Worm (Caenorhabditis elegans) whole organism, L1 larva: ENCODE data around the gene moc-6.

ENCODE experiments used
- C16A3.4 ChIP-seq: fragments of 150-350 bp; optimal IDR thresholded peaks from 2 replicates; lab custom pipeline; 2014; ENCODE audit warnings: missing biosample characterization, missing genetic modification characterization
- C34B4.2 ChIP-seq: sonication (generic microtip); optimal IDR thresholded peaks from 2 replicates; lab custom pipeline; 2017; ENCODE audit warnings: mild to moderate bottlenecking, missing genetic modification characterization, missing compliant biosample characterization
- aly-2 ChIP-seq: fragments of 150-350 bp; optimal IDR thresholded peaks from 2 replicates; lab custom pipeline; 2014; ENCODE audit warnings: missing biosample characterization, missing genetic modification characterization
- blmp-1 ChIP-seq: fragments of 150-350 bp; optimal IDR thresholded peaks from 2 replicates; lab custom pipeline; 2014; ENCODE audit warnings: missing biosample characterization, missing genetic modification characterization
- ceh-8 ChIP-seq: fragments of 200-800 bp; sonication (Bioruptor generic); optimal IDR thresholded peaks from 2 replicates; lab custom pipeline; 2018; ENCODE audit warnings: mild to moderate bottlenecking, missing genetic modification characterization, moderate library complexity, missing compliant biosample characterization
- ceh-82 ChIP-seq, 3 experiments: fragments of 150-350 bp in 1 of 3; sonication (generic microtip) in 2 of 3; optimal IDR thresholded peaks; 2 replicates each; lab custom pipeline; 2014 to 2017; ENCODE audit warnings: missing biosample characterization in 3 of 3, missing genetic modification characterization in 3 of 3
- ces-1 ChIP-seq: fragments of 150-350 bp; optimal IDR thresholded peaks from 2 replicates; lab custom pipeline; 2014; ENCODE audit warnings: missing biosample characterization, missing genetic modification reagents, missing genetic modification characterization
- dpl-1 ChIP-seq, 3 experiments: fragments of 150-350 bp in 2 of 3; sonication (generic microtip) in 1 of 3; optimal IDR thresholded peaks; 2 replicates each; lab custom pipeline; 2014 to 2017; ENCODE audit warnings: missing biosample characterization in 3 of 3, missing genetic modification characterization in 3 of 3, missing genetic modification reagents in 3 of 3
- dsc-1 ChIP-seq: sonication (generic microtip); optimal IDR thresholded peaks from 2 replicates; lab custom pipeline; 2016; ENCODE audit warnings: mild to moderate bottlenecking, missing genetic modification characterization, missing compliant biosample characterization
- efl-1 ChIP-seq, 4 experiments: fragments of 150-350 bp; optimal IDR thresholded peaks in 3 of 4; peaks in 1 of 4; 1 replicate in 1 of 4; 2 replicates in 3 of 4; lab custom pipeline; 2014; ENCODE audit warnings: missing biosample characterization in 2 of 4, missing genetic modification characterization in 2 of 4, missing genetic modification reagents in 2 of 4
- egl-13 ChIP-seq: sonication (generic microtip); optimal IDR thresholded peaks from 2 replicates; lab custom pipeline; 2016; ENCODE audit warnings: missing genotype, missing genetic modification reagents, missing genetic modification characterization, missing compliant biosample characterization
- elt-2 ChIP-seq: sonication (generic microtip); optimal IDR thresholded peaks from 2 replicates; lab custom pipeline; 2016; ENCODE audit warnings: missing genetic modification characterization, mild to moderate bottlenecking, inconsistent platforms, missing compliant biosample characterization, missing genetic modification reagents
- elt-3 ChIP-seq, 6 experiments: fragments of 150-350 bp in 1 of 6; sonication (generic microtip); optimal IDR thresholded peaks; 2 replicates each; lab custom pipeline; 2017 to 2018; ENCODE audit warnings: missing biosample characterization in 6 of 6, missing genetic modification characterization in 6 of 6, inconsistent platforms in 1 of 6
- ets-5 ChIP-seq: fragments of 200-800 bp; sonication (Bioruptor generic); IDR thresholded peaks from 2 replicates; pipeline ENCODE4 v1.3.6; 2022; ENCODE audit warnings: missing genetic modification characterization, missing compliant biosample characterization
- fkh-10 ChIP-seq: sonication (generic microtip); optimal IDR thresholded peaks from 2 replicates; lab custom pipeline; 2017; ENCODE audit warnings: missing biosample characterization, missing genetic modification reagents, missing genetic modification characterization
- fkh-4 ChIP-seq: sonication (generic microtip); optimal IDR thresholded peaks from 2 replicates; lab custom pipeline; 2016; ENCODE audit warnings: missing compliant biosample characterization, missing genetic modification characterization, borderline replicate concordance
- hlh-17 ChIP-seq: fragments of 200-800 bp; sonication (Bioruptor generic); optimal IDR thresholded peaks from 2 replicates; lab custom pipeline; 2018; ENCODE audit warnings: missing genetic modification characterization, mild to moderate bottlenecking, missing compliant biosample characterization, moderate library complexity, borderline replicate concordance
- hpl-2 ChIP-seq: fragments of 150-350 bp; optimal IDR thresholded peaks from 2 replicates; lab custom pipeline; 2014; ENCODE audit warnings: missing biosample characterization, missing genetic modification reagents, missing genetic modification characterization
- isw-1 ChIP-seq: fragments of 200-800 bp; sonication (Bioruptor generic); IDR thresholded peaks from 2 replicates; pipeline ENCODE4 v1.3.6; 2022; ENCODE audit warnings: missing genetic modification characterization, missing compliant biosample characterization
- jun-1 ChIP-seq: fragments of 150-350 bp; optimal IDR thresholded peaks from 2 replicates; lab custom pipeline; 2014; ENCODE audit warnings: missing biosample characterization, missing genetic modification reagents, missing genetic modification characterization
- lin-14 ChIP-seq: fragments of 200-800 bp; sonication (Bioruptor generic); optimal IDR thresholded peaks from 2 replicates; lab custom pipeline; 2018; ENCODE audit warnings: mild to moderate bottlenecking, missing genetic modification characterization, moderate library complexity, missing compliant biosample characterization
- lin-35 ChIP-seq, 2 experiments: fragments of 150-350 bp; optimal IDR thresholded peaks; 2 replicates each; lab custom pipeline; 2014; ENCODE audit warnings: missing biosample characterization in 2 of 2, missing genetic modification characterization in 2 of 2, missing genetic modification reagents in 2 of 2
- lin-39 ChIP-seq: fragments of 150-350 bp; optimal IDR thresholded peaks from 2 replicates; lab custom pipeline; 2014; ENCODE audit warnings: missing biosample characterization, missing genetic modification reagents, missing genetic modification characterization
- lir-3 ChIP-seq: sonication (generic microtip); optimal IDR thresholded peaks from 2 replicates; lab custom pipeline; 2016; ENCODE audit warnings: mild to moderate bottlenecking, missing genetic modification characterization, moderate library complexity, missing compliant biosample characterization; ENCODE audit not compliant: poor library complexity
- mab-9 ChIP-seq: fragments of 200-800 bp; sonication (Bioruptor generic); IDR thresholded peaks from 2 replicates; pipeline ENCODE4 v1.3.6; 2022; ENCODE audit warnings: missing genetic modification reagents, missing genetic modification characterization, missing compliant biosample characterization
- mdl-1 ChIP-seq, 2 experiments: fragments of 150-350 bp; optimal IDR thresholded peaks; 2 replicates each; lab custom pipeline; 2014 to 2017; ENCODE audit warnings: missing biosample characterization in 2 of 2, missing genetic modification characterization in 2 of 2, inconsistent platforms in 1 of 2
- mep-1 ChIP-seq: fragments of 150-350 bp; optimal IDR thresholded peaks from 2 replicates; lab custom pipeline; 2014; ENCODE audit warnings: missing biosample characterization, missing genetic modification characterization
- nhr-11 ChIP-seq: fragments of 150-350 bp; optimal IDR thresholded peaks from 2 replicates; lab custom pipeline; 2014; ENCODE audit warnings: missing biosample characterization, missing genetic modification characterization
- nhr-20 ChIP-seq: sonication (generic microtip); optimal IDR thresholded peaks from 2 replicates; lab custom pipeline; 2016; ENCODE audit warnings: mild to moderate bottlenecking, missing genetic modification characterization, missing compliant biosample characterization
- nhr-28 ChIP-seq: fragments of 150-350 bp; optimal IDR thresholded peaks from 2 replicates; lab custom pipeline; 2014; ENCODE audit warnings: missing biosample characterization, missing genetic modification characterization
- nhr-47 ChIP-seq: sonication (generic microtip); optimal IDR thresholded peaks from 2 replicates; lab custom pipeline; 2016; ENCODE audit warnings: mild to moderate bottlenecking, missing genetic modification characterization, moderate library complexity, missing compliant biosample characterization
- nhr-71 ChIP-seq: sonication (generic microtip); optimal IDR thresholded peaks from 2 replicates; lab custom pipeline; 2016; ENCODE audit warnings: mild to moderate bottlenecking, missing genetic modification characterization, moderate library complexity, missing compliant biosample characterization
- nhr-76 ChIP-seq: sonication (generic microtip); optimal IDR thresholded peaks from 2 replicates; lab custom pipeline; 2017; ENCODE audit warnings: missing biosample characterization, missing genetic modification characterization
- nhr-85 ChIP-seq: sonication (generic microtip); peaks from one replicate; lab custom pipeline; 2016; ENCODE audit warnings: missing genetic modification characterization, inconsistent platforms, missing compliant biosample characterization
- rnt-1 ChIP-seq: sonication (generic microtip); optimal IDR thresholded peaks from 2 replicates; lab custom pipeline; 2016; ENCODE audit warnings: mild to moderate bottlenecking, missing genetic modification characterization, moderate library complexity, missing compliant biosample characterization
- snpc-4 ChIP-seq: fragments of 150-350 bp; optimal IDR thresholded peaks from 2 replicates; lab custom pipeline; 2014; ENCODE audit warnings: missing biosample characterization, missing genetic modification characterization
- snu-23 ChIP-seq: sonication (generic microtip); optimal IDR thresholded peaks from 2 replicates; lab custom pipeline; 2016; ENCODE audit warnings: missing genetic modification characterization, missing compliant biosample characterization
- sox-4 ChIP-seq: sonication (generic microtip); optimal IDR thresholded peaks from 2 replicates; lab custom pipeline; 2016; ENCODE audit warnings: missing genetic modification characterization, missing compliant biosample characterization
- sptf-1 ChIP-seq: fragments of 150-350 bp; optimal IDR thresholded peaks from 2 replicates; lab custom pipeline; 2014; ENCODE audit warnings: missing biosample characterization, missing genetic modification characterization
- swsn-7 ChIP-seq: sonication (generic microtip); optimal IDR thresholded peaks from 2 replicates; lab custom pipeline; 2016; ENCODE audit warnings: missing genetic modification characterization, missing compliant biosample characterization
- tbx-2 ChIP-seq: sonication (generic microtip); optimal IDR thresholded peaks from 2 replicates; lab custom pipeline; 2016; ENCODE audit warnings: missing genetic modification characterization, missing compliant biosample characterization
- unc-30 ChIP-seq: sonication (generic microtip); optimal IDR thresholded peaks from 2 replicates; lab custom pipeline; 2017; ENCODE audit warnings: missing biosample characterization, missing genetic modification characterization
- unc-62 ChIP-seq: fragments of 150-350 bp; optimal IDR thresholded peaks from 2 replicates; lab custom pipeline; 2014; ENCODE audit warnings: missing biosample characterization, missing genetic modification reagents, missing genetic modification characterization
- unc-86 ChIP-seq: sonication (generic microtip); optimal IDR thresholded peaks from 2 replicates; lab custom pipeline; 2016; ENCODE audit warnings: missing genetic modification characterization, missing compliant biosample characterization
- unc-98 ChIP-seq: fragments of 200-800 bp; sonication (Bioruptor generic); IDR thresholded peaks from 2 replicates; pipeline ENCODE4 v1.3.6; 2022; ENCODE audit warnings: missing genetic modification characterization, missing compliant biosample characterization
- ztf-11 ChIP-seq, 2 experiments: sonication (generic microtip); optimal IDR thresholded peaks; 2 replicates each; lab custom pipeline; 2016 to 2017; ENCODE audit warnings: missing genetic modification characterization in 2 of 2, missing biosample characterization in 1 of 2, missing compliant biosample characterization in 1 of 2

Gene moc-6

DNA sequence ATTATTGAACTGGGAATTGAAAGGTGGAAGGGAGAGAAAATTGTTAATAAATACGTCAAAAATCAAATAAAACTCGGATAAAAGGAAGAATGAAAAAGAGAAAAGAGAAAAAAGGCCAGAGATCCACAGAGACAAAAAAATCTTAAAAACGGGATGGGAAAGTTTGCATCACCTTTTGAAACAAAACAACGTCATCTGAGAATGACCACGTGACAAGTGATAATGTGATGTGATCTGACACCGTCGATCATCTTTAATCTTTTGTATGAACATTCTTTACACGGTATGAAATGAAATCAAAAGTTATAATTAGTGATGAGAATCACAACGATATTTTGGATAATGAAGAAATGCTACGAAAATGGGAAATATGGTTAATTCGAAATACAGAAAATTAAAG is 30.0 kb upstream of the moc-6 start:
- TF ChIP-seq nhr-71 (tag; lab: Kevin White, UChicago) (peak; percentile 15), C34B4.2 (no peak), nhr-47 (tag; lab: Kevin White, UChicago) (no peak), dpl-1 (GFP tag; optimal IDR thresholded peaks at IDR 0.05; lab: Kevin White, UChicago) (peak in 1 of 3 experiments; percentile 15), unc-30 (tag; lab: Kevin White, UChicago) (no peak), snu-23 (peak; percentile 42), jun-1 (tag; lab: Kevin White, UChicago) (no peak), lin-14 (GFP tag; lab: Kevin White, UChicago) (no peak), ces-1 (GFP tag; lab: Kevin White, UChicago) (no peak), mab-9 (no peak), ztf-11 (tag; optimal IDR thresholded peaks at IDR 0.05; lab: Kevin White, UChicago) (no peak), tbx-2 (tag; lab: Kevin White, UChicago) (peak; percentile 24), nhr-20 (peak; percentile 44), isw-1 (no peak), blmp-1 (peak; percentile 81), sptf-1 (tag; lab: Kevin White, UChicago) (no peak), ceh-82 (tag; optimal IDR thresholded peaks at IDR 0.05; lab: Kevin White, UChicago) (no peak), nhr-28 (tag; lab: Kevin White, UChicago) (no peak), nhr-85 (tag; lab: Kevin White, UChicago) (peak; percentile 66), mep-1 (tag; lab: Kevin White, UChicago) (no peak), efl-1 (optimal IDR thresholded peaks at IDR 0.05; lab: Kevin White, UChicago) (no peak), efl-1 (GFP tag; optimal IDR thresholded peaks at IDR 0.05 in 1 of 2; lab: Kevin White, UChicago) (no peak), hlh-17 (GFP tag; lab: Kevin White, UChicago) (no peak), C16A3.4 (no peak), elt-3 (tag; optimal IDR thresholded peaks at IDR 0.05; lab: Kevin White, UChicago) (peak in 1 of 6 experiments; percentile 50)

DNA sequence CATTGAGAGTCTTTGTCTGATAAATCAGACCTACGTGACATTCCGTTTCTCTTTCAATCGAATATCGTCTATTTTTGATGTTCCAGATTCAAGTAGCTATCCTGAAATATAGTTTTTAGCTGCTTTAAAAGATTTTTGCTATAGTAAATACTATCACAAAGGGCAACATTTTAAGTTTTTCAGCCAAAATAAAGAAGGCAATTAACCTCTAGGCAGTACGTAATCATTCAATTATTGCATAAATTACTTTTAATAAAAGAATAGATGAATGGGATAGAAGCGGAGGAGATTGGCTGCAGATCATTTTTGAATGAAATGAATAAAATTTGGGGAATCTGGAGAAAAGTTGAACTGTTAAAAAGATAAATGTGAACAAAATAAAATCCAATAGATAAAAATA is 26.1 kb upstream of the moc-6 start, which contains the start of gene ulp-1:
Gene ulp-1, minus strand, starts transcription at position 101 of the 400 bp plus-strand sequence.
- TF ChIP-seq aly-2 (tag; lab: Kevin White, UChicago), result no peak
- TF ChIP-seq dsc-1 (tag; lab: Kevin White, UChicago), result no peak
- TF ChIP-seq nhr-85 (tag; lab: Kevin White, UChicago), result no peak
- TF ChIP-seq mdl-1 (tag; optimal IDR thresholded peaks at IDR 0.05; lab: Kevin White, UChicago), result no peak
- TF ChIP-seq elt-3 (tag; optimal IDR thresholded peaks at IDR 0.05; lab: Kevin White, UChicago), result no peak
- TF ChIP-seq rnt-1 (tag; lab: Kevin White, UChicago), result no peak
- TF ChIP-seq tbx-2 (tag; lab: Kevin White, UChicago), result no peak
- TF ChIP-seq lin-35 (GFP tag; optimal IDR thresholded peaks at IDR 0.05; lab: Kevin White, UChicago), result no peak
- TF ChIP-seq lin-39 (tag; lab: Kevin White, UChicago), result no peak
- no peak for TF ChIP-seq unc-62

DNA sequence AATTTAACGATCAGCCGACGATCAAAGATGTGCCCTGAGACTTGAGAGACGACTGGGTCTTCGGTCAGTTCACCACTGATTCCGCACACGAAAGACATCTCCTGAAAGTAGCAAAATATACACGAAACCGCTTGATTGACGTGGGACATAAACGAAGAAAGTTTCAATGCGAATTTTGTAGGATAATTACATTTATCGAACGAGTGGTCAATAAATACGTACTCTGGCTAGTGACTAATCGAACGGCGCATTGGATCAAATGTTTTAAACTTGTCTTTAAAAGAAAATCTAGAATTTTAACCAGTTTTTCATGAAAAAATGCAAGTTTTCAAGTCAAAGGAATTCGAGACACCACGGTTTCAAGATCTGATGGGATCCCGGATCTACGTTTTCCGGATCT is 23.8 kb upstream of the moc-6 start, which contains the start of gene prp-19:
Gene prp-19, minus strand, starts transcription at position 101 of the 400 bp plus-strand sequence.
- TF ChIP-seq tbx-2 (tag; lab: Kevin White, UChicago) (no peak), sox-4 (tag; lab: Kevin White, UChicago) (no peak), unc-86 (tag; lab: Kevin White, UChicago) (no peak), aly-2 (tag; lab: Kevin White, UChicago) (no peak), ceh-8 (GFP tag; lab: Kevin White, UChicago) (no peak), ceh-82 (tag; optimal IDR thresholded peaks at IDR 0.05; lab: Kevin White, UChicago) (no peak)

DNA sequence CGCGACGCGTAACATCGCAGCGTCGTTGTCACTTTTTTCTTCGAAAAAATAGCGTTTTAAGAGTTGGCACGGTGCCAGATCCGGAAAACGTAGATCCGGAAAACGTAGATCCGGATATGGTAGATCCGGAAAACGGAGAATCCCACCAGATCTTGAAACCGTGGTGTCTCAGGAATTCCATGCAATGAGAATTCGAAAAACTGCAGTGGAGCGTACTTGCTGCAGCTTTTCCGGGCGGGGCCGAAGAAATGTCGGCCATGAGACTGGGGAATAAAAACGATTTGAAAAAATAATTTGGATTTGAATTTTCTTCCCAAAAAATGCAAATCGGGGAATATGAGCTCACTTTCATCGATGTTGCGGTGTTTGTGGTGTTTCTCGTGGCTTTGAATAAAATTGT is 23.3 kb upstream of the moc-6 start, which contains the start of gene K10D2.5:
Gene K10D2.5, plus strand, starts transcription at position 251 of the 400 bp plus-strand sequence.
- TF ChIP-seq swsn-7 (tag; lab: Kevin White, UChicago) (peak; percentile 92), fkh-10 (GFP tag; lab: Kevin White, UChicago) (peak; percentile 65), egl-13 (peak; percentile 90), C34B4.2 (no peak), nhr-11 (tag; lab: Kevin White, UChicago) (peak; percentile 73), nhr-76 (tag; lab: Kevin White, UChicago) (no peak), snpc-4 (peak; percentile 84), nhr-20 (peak; percentile 94), lir-3 (peak; percentile 98), hpl-2 (GFP tag; lab: Kevin White, UChicago) (peak; percentile 83), fkh-4 (tag; lab: Kevin White, UChicago) (peak; percentile 92), elt-3 (tag; optimal IDR thresholded peaks at IDR 0.05; lab: Kevin White, UChicago) (peak in 3 of 6 experiments; percentile 76 to 79 (median 79)), sptf-1 (tag; lab: Kevin White, UChicago) (no peak), mdl-1 (tag; optimal IDR thresholded peaks at IDR 0.05; lab: Kevin White, UChicago) (peak in 1 of 2 experiments; percentile 78), unc-98 (GFP tag; lab: Robert Waterston, UW) (peak; percentile 98), ets-5 (no peak), elt-2 (tag; lab: Kevin White, UChicago) (peak; percentile 51)
